ENCODE assay signal across 3 fruit fly cellular contexts in genomic region chrX:3930528-3931251, dm6.
TF ChIP-seq lines count a peak whose summit lies in the region.

Gene CG42541 (minus strand): TSS chrX:3930578.

- TF ChIP-seq CTCF in whole organism, embryonic (GFP tag; optimal IDR thresholded peaks at IDR 0.05; lab: Kevin White, UChicago), result no peak

TF ChIP-seq in whole organism, embryonic, 481 proteins besides CTCF, POLR2A, EP300 and RAD21:
- TF ChIP-seq scrt (GFP tag; optimal IDR thresholded peaks at IDR 0.05; lab: Kevin White, UChicago) (peak; percentile 97), Med (GFP tag; lab: Kevin White, UChicago) (peak; percentile 68), CG15514 (GFP tag; optimal IDR thresholded peaks at IDR 0.05; lab: Kevin White, UChicago) (peak; percentile 63), Deaf1 (tag; optimal IDR thresholded peaks at IDR 0.05; lab: Kevin White, UChicago) (peak; percentile 97), pzg (GFP tag; optimal IDR thresholded peaks at IDR 0.05; lab: Kevin White, UChicago) (peak; percentile 18), CG13894 (tag; optimal IDR thresholded peaks at IDR 0.05; lab: Kevin White, UChicago) (peak; percentile 13), HmgZ (tag; optimal IDR thresholded peaks at IDR 0.05; lab: Kevin White, UChicago) (no peak), unc-4 (GFP tag; IDR thresholded peaks at IDR 0.05; lab: Robert Waterston, UW; ENCODE audit: partially characterized antibody) (0 out of 2 replicates have a peak, but pooled peaks have one; percentile 23), CG18011 (GFP tag; optimal IDR thresholded peaks at IDR 0.05; lab: Kevin White, UChicago) (peak; percentile 56), slou (GFP tag; optimal IDR thresholded peaks at IDR 0.05; lab: Kevin White, UChicago) (no peak), otp (GFP tag; IDR thresholded peaks at IDR 0.05; lab: Robert Waterston, UW) (no peak), CG34422 (GFP tag; IDR thresholded peaks at IDR 0.05; lab: Robert Waterston, UW) (0 out of 3 replicates have a peak, but pooled peaks have one; percentile 7), Dp (GFP tag; optimal IDR thresholded peaks at IDR 0.05; lab: Kevin White, UChicago) (peak; percentile 1), seq (GFP tag; IDR thresholded peaks at IDR 0.05; lab: Robert Waterston, UW) (peak; percentile 25; the same call in 1 of the 2 replicates)

TF ChIP-seq in whole organism, prepupa, 60 proteins besides CTCF, POLR2A, EP300 and RAD21:
- TF ChIP-seq Eip78C (GFP tag; lab: Kevin White, UChicago) (peak; percentile 19), Sox102F (GFP tag; optimal IDR thresholded peaks at IDR 0.05; lab: Kevin White, UChicago) (no peak), Smox (GFP tag; optimal IDR thresholded peaks at IDR 0.05; lab: Kevin White, UChicago) (no peak), topi (GFP tag; optimal IDR thresholded peaks at IDR 0.05; lab: Kevin White, UChicago) (no peak)
TF ChIP-seq in whole organism, prepupa: peak in this region for 1.

TF ChIP-seq in whole organism, pupa, 21 proteins besides CTCF, POLR2A, EP300 and RAD21:
- no peak for TF ChIP-seq CG8301 (tag; optimal IDR thresholded peaks at IDR 0.05; lab: Kevin White, UChicago)
- TF ChIP-seq CG4496 (GFP tag; IDR thresholded peaks at IDR 0.05; lab: Robert Waterston, UW), result peak; percentile 70
- no peak for TF ChIP-seq Pif1A (GFP tag; optimal IDR thresholded peaks at IDR 0.05; lab: Kevin White, UChicago)
- TF ChIP-seq CG12605 (GFP tag; IDR thresholded peaks at IDR 0.05; lab: Robert Waterston, UW), result peak; percentile 63; the same call in 1 of the 2 replicates
- no peak for TF ChIP-seq CG15710 (tag; optimal IDR thresholded peaks at IDR 0.05; lab: Kevin White, UChicago)
- no peak for TF ChIP-seq D1 (tag; optimal IDR thresholded peaks at IDR 0.05; lab: Kevin White, UChicago)
